Worm (Caenorhabditis elegans) whole organism, L4 larva: ENCODE results near the gene C07A9.13.

Experiments used
- D1046.2 ChIP-seq: fragments of 200-800 bp; sonication (Bioruptor generic); IDR thresholded peaks from 2 replicates; pipeline ENCODE4 v1.3.6; 2022; ENCODE audit warnings: missing genetic modification characterization, missing compliant biosample characterization
- Y105C5A.15 ChIP-seq: fragments of 200-800 bp; sonication (Bioruptor generic); IDR thresholded peaks from 2 replicates; pipeline ENCODE4 v1.3.6; 2022; ENCODE audit warnings: missing genetic modification characterization, missing compliant biosample characterization
- arid-1 ChIP-seq: fragments of 200-800 bp; sonication (Bioruptor generic); conservative IDR thresholded peaks from 2 replicates; pipeline ENCODE4 v1.3.6; 2022; ENCODE audit warnings: missing genetic modification reagents, missing genetic modification characterization, missing compliant biosample characterization
- attf-4 ChIP-seq: sonication (generic microtip); optimal IDR thresholded peaks from 3 replicates; lab custom pipeline; 2017; ENCODE audit warnings: missing biosample characterization, missing genetic modification characterization
- ceh-28 ChIP-seq: fragments of 150-350 bp; optimal IDR thresholded peaks from 2 replicates; lab custom pipeline; 2014; ENCODE audit warnings: missing biosample characterization, missing genetic modification reagents, missing genetic modification characterization
- ceh-44 ChIP-seq: fragments of 200-800 bp; sonication (Bioruptor generic); IDR thresholded peaks from 2 replicates; pipeline ENCODE4 v1.3.6; 2022; ENCODE audit warnings: missing genetic modification reagents, missing genetic modification characterization, missing compliant biosample characterization
- ceh-82 ChIP-seq: sonication (generic microtip); optimal IDR thresholded peaks from 2 replicates; lab custom pipeline; 2017; ENCODE audit warnings: missing biosample characterization, missing genetic modification characterization
- daf-12 ChIP-seq: fragments of 150-350 bp; optimal IDR thresholded peaks from 2 replicates; lab custom pipeline; 2014; ENCODE audit warnings: missing biosample characterization, missing genetic modification reagents, missing genetic modification characterization
- daf-16 ChIP-seq, 3 experiments: sonication (generic microtip); optimal IDR thresholded peaks; 2 replicates each; lab custom pipeline; 2016 to 2017; ENCODE audit warnings: missing genetic modification characterization in 3 of 3, missing genetic modification reagents in 3 of 3, mild to moderate bottlenecking in 2 of 3, missing compliant biosample characterization in 2 of 3, missing biosample characterization in 1 of 3, moderate library complexity in 1 of 3
- daf-8 ChIP-seq: fragments of 200-800 bp; sonication (Bioruptor generic); IDR thresholded peaks from 2 replicates; pipeline ENCODE4 v1.3.6; 2022; ENCODE audit warnings: missing genetic modification characterization, missing compliant biosample characterization
- dmd-6 ChIP-seq: fragments of 200-800 bp; sonication (Bioruptor generic); IDR thresholded peaks from 2 replicates; pipeline ENCODE4 v1.3.6; 2022; ENCODE audit warnings: missing genetic modification reagents, missing genetic modification characterization, missing compliant biosample characterization
- duxl-1 ChIP-seq: sonication (generic microtip); optimal IDR thresholded peaks from 2 replicates; lab custom pipeline; 2016; ENCODE audit warnings: mild to moderate bottlenecking, missing genetic modification characterization, moderate library complexity, missing compliant biosample characterization; ENCODE audit not compliant: poor library complexity
- dve-1 ChIP-seq: sonication (generic microtip); optimal IDR thresholded peaks from 2 replicates; lab custom pipeline; 2017; ENCODE audit warnings: antibody characterized with exemption, mild to moderate bottlenecking, missing genetic modification characterization, missing compliant biosample characterization; ENCODE audit not compliant: insufficient read depth
- egl-27 ChIP-seq: sonication (generic microtip); optimal IDR thresholded peaks from 3 replicates; lab custom pipeline; 2017; ENCODE audit warnings: missing biosample characterization, missing genetic modification reagents, missing genetic modification characterization
- fkh-10 ChIP-seq: fragments of 150-350 bp; optimal IDR thresholded peaks from 2 replicates; lab custom pipeline; 2014; ENCODE audit warnings: missing biosample characterization, missing genetic modification reagents, missing genetic modification characterization
- hif-1 ChIP-seq, 2 experiments: sonication (generic microtip); optimal IDR thresholded peaks; 2 replicates each; lab custom pipeline; 2016 to 2017; ENCODE audit warnings: missing compliant biosample characterization in 2 of 2, missing genetic modification characterization in 2 of 2, missing genetic modification reagents in 2 of 2, missing genotype in 2 of 2, mild to moderate bottlenecking in 1 of 2
- hlh-11 ChIP-seq: fragments of 200-800 bp; sonication (Bioruptor generic); optimal IDR thresholded peaks from 2 replicates; lab custom pipeline; 2018; ENCODE audit warnings: mild to moderate bottlenecking, missing genetic modification characterization, missing compliant biosample characterization
- hlh-30 ChIP-seq: sonication (generic microtip); optimal IDR thresholded peaks from 2 replicates; lab custom pipeline; 2017; ENCODE audit warnings: antibody characterized with exemption, mild to moderate bottlenecking, missing genetic modification characterization, missing compliant biosample characterization; ENCODE audit not compliant: insufficient read depth
- hmg-1.1 ChIP-seq: fragments of 200-800 bp; sonication (Bioruptor generic); IDR thresholded peaks from 2 replicates; pipeline ENCODE4 v1.3.6; 2022; ENCODE audit warnings: missing genetic modification reagents, missing genetic modification characterization, missing compliant biosample characterization
- lin-1 ChIP-seq: fragments of 200-800 bp; sonication (Bioruptor generic); IDR thresholded peaks from 2 replicates; pipeline ENCODE4 v1.3.6; 2022; ENCODE audit warnings: missing genetic modification reagents, missing genetic modification characterization, missing compliant biosample characterization
- lin-13 ChIP-seq: fragments of 150-350 bp; optimal IDR thresholded peaks from 2 replicates; lab custom pipeline; 2014; ENCODE audit warnings: missing biosample characterization, missing genetic modification reagents, missing genetic modification characterization
- lin-29 ChIP-seq: fragments of 200-800 bp; sonication (Bioruptor generic); IDR thresholded peaks from 2 replicates; pipeline ENCODE4 v1.3.6; 2022; ENCODE audit warnings: missing genetic modification reagents, missing genetic modification characterization, missing compliant biosample characterization
- lir-3 ChIP-seq: sonication (generic microtip); optimal IDR thresholded peaks from 2 replicates; lab custom pipeline; 2016; ENCODE audit warnings: mild to moderate bottlenecking, missing genetic modification characterization, missing compliant biosample characterization
- lsy-2 ChIP-seq, 2 experiments: fragments of 150-350 bp in 1 of 2; sonication (generic microtip) in 1 of 2; optimal IDR thresholded peaks; 2 replicates each; lab custom pipeline; 2014 to 2017; ENCODE audit warnings: missing biosample characterization in 2 of 2, missing genetic modification characterization in 2 of 2
- mdt-29 ChIP-seq: fragments of 200-800 bp; sonication (Bioruptor generic); IDR thresholded peaks from 2 replicates; pipeline ENCODE4 v1.3.6; 2022; ENCODE audit warnings: missing genetic modification reagents, missing genetic modification characterization, missing compliant biosample characterization
- mep-1 ChIP-seq: fragments of 150-350 bp; sonication (generic microtip); optimal IDR thresholded peaks from 3 replicates; lab custom pipeline; 2014; ENCODE audit warnings: missing biosample characterization, missing genetic modification characterization
- mes-2 ChIP-seq: sonication (generic microtip); optimal IDR thresholded peaks from 2 replicates; lab custom pipeline; 2016; ENCODE audit warnings: missing genotype, mild to moderate bottlenecking, missing genetic modification characterization, missing compliant biosample characterization; ENCODE audit not compliant: poor library complexity, severe bottlenecking
- mxl-3 ChIP-seq: fragments of 200-800 bp; sonication (Bioruptor generic); optimal IDR thresholded peaks from 2 replicates; lab custom pipeline; 2018; ENCODE audit warnings: mild to moderate bottlenecking, missing genetic modification characterization, missing compliant biosample characterization
- nhr-11 ChIP-seq: fragments of 150-350 bp; optimal IDR thresholded peaks from 2 replicates; lab custom pipeline; 2014; ENCODE audit warnings: missing biosample characterization, missing genetic modification characterization
- nhr-28 ChIP-seq: fragments of 150-350 bp; optimal IDR thresholded peaks from 2 replicates; lab custom pipeline; 2014; ENCODE audit warnings: missing biosample characterization, missing genetic modification characterization
- nhr-42 ChIP-seq: fragments of 200-800 bp; sonication (Bioruptor generic); IDR thresholded peaks from 2 replicates; pipeline ENCODE4 v1.3.6; 2022; ENCODE audit warnings: missing genetic modification characterization, missing compliant biosample characterization
- nhr-6 ChIP-seq: fragments of 150-350 bp; optimal IDR thresholded peaks from 2 replicates; lab custom pipeline; 2014; ENCODE audit warnings: missing biosample characterization, missing genetic modification characterization
- pha-4 ChIP-seq, 2 experiments: fragments of 150-350 bp in 1 of 2; fragments of 200-800 bp in 1 of 2; sonication (Bioruptor generic) in 1 of 2; IDR thresholded peaks in 1 of 2; optimal IDR thresholded peaks in 1 of 2; 2 replicates each; pipeline versions ENCODE4 v1.3.6 to Lab custom; 2014 to 2022; ENCODE audit warnings: missing genetic modification characterization in 2 of 2, missing genetic modification reagents in 2 of 2, missing biosample characterization in 1 of 2, missing compliant biosample characterization in 1 of 2
- pqm-1 ChIP-seq: sonication (generic microtip); optimal IDR thresholded peaks from 2 replicates; lab custom pipeline; 2017; ENCODE audit warnings: missing biosample characterization, missing genetic modification characterization
- rbr-2 ChIP-seq: sonication (generic microtip); optimal IDR thresholded peaks from 2 replicates; lab custom pipeline; 2016; ENCODE audit warnings: missing genotype, missing genetic modification characterization, missing compliant biosample characterization
- set-16 ChIP-seq: fragments of 200-800 bp; sonication (Bioruptor generic); IDR thresholded peaks from 2 replicates; pipeline ENCODE4 v1.3.6; 2022; ENCODE audit warnings: missing genetic modification reagents, missing genetic modification characterization, missing compliant biosample characterization
- spr-1 ChIP-seq: sonication (generic microtip); optimal IDR thresholded peaks from 2 replicates; lab custom pipeline; 2016; ENCODE audit warnings: mild to moderate bottlenecking, missing genetic modification characterization, missing compliant biosample characterization
- spr-3 ChIP-seq: fragments of 200-800 bp; sonication (Bioruptor generic); optimal IDR thresholded peaks from 2 replicates; lab custom pipeline; 2018; ENCODE audit warnings: mild to moderate bottlenecking, missing genetic modification characterization, missing compliant biosample characterization
- unc-130 ChIP-seq: sonication (generic microtip); optimal IDR thresholded peaks from 2 replicates; lab custom pipeline; 2016; ENCODE audit warnings: missing genetic modification reagents, missing genetic modification characterization, missing compliant biosample characterization
- unc-62 ChIP-seq, 3 experiments: fragments of 150-350 bp in 1 of 3; sonication (generic microtip); optimal IDR thresholded peaks in 2 of 3; peaks in 1 of 3; 1 replicate in 1 of 3; 2 replicates in 2 of 3; lab custom pipeline; 2014 to 2017; ENCODE audit warnings: missing biosample characterization in 3 of 3, missing genetic modification characterization in 3 of 3, missing genetic modification reagents in 3 of 3, missing genotype in 1 of 3
- vab-7 ChIP-seq: fragments of 200-800 bp; sonication (Bioruptor generic); IDR thresholded peaks from 2 replicates; pipeline ENCODE4 v1.3.6; 2022; ENCODE audit warnings: missing genetic modification reagents, missing genetic modification characterization, missing compliant biosample characterization
- zip-2 ChIP-seq: fragments of 150-350 bp; optimal IDR thresholded peaks from 2 replicates; lab custom pipeline; 2014; ENCODE audit warnings: missing biosample characterization, missing genetic modification characterization

Gene C07A9.13

ce11 chrIII:9666668-9667067 lies 14.4 kb downstream of the C07A9.13 start (continued):
- TF ChIP-seq unc-130 (GFP tag; lab: Kevin White, UChicago) = no peak
- TF ChIP-seq vab-7 (GFP tag; lab: Robert Waterston, UW) = no peak
- TF ChIP-seq daf-8 (GFP tag; lab: Robert Waterston, UW) = no peak
- TF ChIP-seq ceh-44 (GFP tag; lab: Robert Waterston, UW) = no peak
- TF ChIP-seq daf-16 (GFP tag; optimal IDR thresholded peaks at IDR 0.05; lab: Kevin White, UChicago) = no peak
- TF ChIP-seq daf-16 (tag; optimal IDR thresholded peaks at IDR 0.05; lab: Kevin White, UChicago) = peak; percentile 18
- no peak for TF ChIP-seq spr-3 (GFP tag; lab: Kevin White, UChicago)
- no peak for TF ChIP-seq duxl-1 (tag; lab: Kevin White, UChicago)
- TF ChIP-seq rbr-2 (tag; lab: Kevin White, UChicago) = no peak
- TF ChIP-seq nhr-11 (tag; lab: Kevin White, UChicago) = no peak
- peak in 1 of 2 experiments; percentile 96 for TF ChIP-seq unc-62 (GFP tag; optimal IDR thresholded peaks at IDR 0.05 in 1 of 2; lab: Kevin White, UChicago)
- TF ChIP-seq unc-62 (tag; optimal IDR thresholded peaks at IDR 0.05; lab: Kevin White, UChicago) = no peak
- TF ChIP-seq hmg-1.1 (GFP tag; lab: Robert Waterston, UW) = 0 out of 2 replicates have a peak, but pooled peaks have one; percentile 19
- TF ChIP-seq mep-1 (tag; lab: Kevin White, UChicago) = peak; percentile 29
- no peak for TF ChIP-seq egl-27 (tag; lab: Kevin White, UChicago)
- TF ChIP-seq set-16 (GFP tag; lab: Robert Waterston, UW) = no peak
- no peak for TF ChIP-seq nhr-42 (GFP tag; lab: Robert Waterston, UW)
- TF ChIP-seq, all 104 proteins: peak for 15

ce11 chrIII:9666239-9666638 lies 14.9 kb downstream of the C07A9.13 start:
- no peak for TF ChIP-seq ceh-28 (tag; lab: Kevin White, UChicago)
- TF ChIP-seq hlh-11 (tag; lab: Kevin White, UChicago) = peak; percentile 17
- TF ChIP-seq pqm-1 = no peak
- no peak for TF ChIP-seq daf-12 (tag; lab: Kevin White, UChicago)
- TF ChIP-seq hlh-30 (tag; lab: Kevin White, UChicago) = peak; percentile 81
- 0 out of 2 replicates have a peak, but pooled peaks have one; percentile 47 for TF ChIP-seq nhr-42 (GFP tag; lab: Robert Waterston, UW)
- TF ChIP-seq lin-29 (GFP tag; lab: Robert Waterston, UW) = no peak
- peak; percentile 55 for TF ChIP-seq nhr-6 (tag; lab: Kevin White, UChicago)
- TF ChIP-seq lsy-2 (tag; optimal IDR thresholded peaks at IDR 0.05; lab: Kevin White, UChicago) = no peak
- TF ChIP-seq arid-1 (GFP tag; lab: Robert Waterston, UW) = 0 out of 2 replicates have a peak, but pooled peaks have one; percentile 11
- TF ChIP-seq mes-2 (tag; lab: Kevin White, UChicago) = peak; percentile 35
- no peak for TF ChIP-seq ceh-82 (tag; lab: Kevin White, UChicago)
- peak; percentile 53 for TF ChIP-seq dmd-6 (GFP tag; lab: Robert Waterston, UW)
- no peak for TF ChIP-seq daf-16 (GFP tag; optimal IDR thresholded peaks at IDR 0.05; lab: Kevin White, UChicago)
- peak; percentile 59 for TF ChIP-seq daf-16 (tag; optimal IDR thresholded peaks at IDR 0.05; lab: Kevin White, UChicago)
- TF ChIP-seq dve-1 = peak; percentile 10

ce11 chrIII:9665490-9666179 lies 15.5 kb downstream of the C07A9.13 start:
- TF ChIP-seq lir-3 (no peak), pha-4 (GFP tag; IDR thresholded peaks at IDR 0.05; lab: Robert Waterston, UW) (peak; percentile 55; the same call in 1 of the 2 replicates), pha-4 (tag; optimal IDR thresholded peaks at IDR 0.05; lab: Kevin White, UChicago) (no peak), mxl-3 (GFP tag; lab: Kevin White, UChicago) (peak; percentile 49), lsy-2 (tag; optimal IDR thresholded peaks at IDR 0.05; lab: Kevin White, UChicago) (peak in 1 of 2 experiments; percentile 17), set-16 (GFP tag; lab: Robert Waterston, UW) (no peak), fkh-10 (GFP tag; lab: Kevin White, UChicago) (peak; percentile 68), hif-1 (tag; optimal IDR thresholded peaks at IDR 0.05; lab: Kevin White, UChicago) (peak in 1 of 2 experiments; percentile 23), spr-1 (tag; lab: Kevin White, UChicago) (no peak), hlh-11 (tag; lab: Kevin White, UChicago) (peak; percentile 45), nhr-11 (tag; lab: Kevin White, UChicago) (no peak), lin-13 (GFP tag; lab: Kevin White, UChicago) (no peak), Y105C5A.15 (no peak), arid-1 (GFP tag; lab: Robert Waterston, UW) (0 out of 2 replicates have a peak, but pooled peaks have one; percentile 34), lin-1 (GFP tag; lab: Robert Waterston, UW) (0 out of 2 replicates have a peak, but pooled peaks have one; percentile 24), mdt-29 (GFP tag; lab: Robert Waterston, UW) (no peak), attf-4 (tag; lab: Kevin White, UChicago) (no peak), unc-62 (GFP tag; optimal IDR thresholded peaks at IDR 0.05 in 1 of 2; lab: Kevin White, UChicago) (peak in 1 of 2 experiments; percentile 98), unc-62 (tag; optimal IDR thresholded peaks at IDR 0.05; lab: Kevin White, UChicago) (no peak), nhr-28 (peak; percentile 46), zip-2 (no peak), ceh-82 (tag; lab: Kevin White, UChicago) (no peak), D1046.2 (0 out of 2 replicates have a peak, but pooled peaks have one; percentile 5)
